Worm (Caenorhabditis elegans) whole organism, late embryonic: ENCODE results near the gene Y50D4A.5.

Experiments
- C38D4.7 ChIP-seq: fragments of 200-800 bp; sonication (Bioruptor generic); optimal IDR thresholded peaks from 2 replicates; lab custom pipeline; 2018; ENCODE audit warnings: mild to moderate bottlenecking, missing genetic modification characterization, moderate library complexity, missing compliant biosample characterization
- ama-1 ChIP-seq: fragments of 150-350 bp; optimal IDR thresholded peaks from 2 replicates; lab custom pipeline; 2014
- ceh-22 ChIP-seq: sonication (generic microtip); optimal IDR thresholded peaks from 2 replicates; lab custom pipeline; 2017; ENCODE audit warnings: missing biosample characterization, missing genetic modification characterization
- ceh-30 ChIP-seq: fragments of 150-350 bp; optimal IDR thresholded peaks from 2 replicates; lab custom pipeline; 2014; ENCODE audit warnings: missing biosample characterization, missing genetic modification characterization
- ceh-31 ChIP-seq: sonication (generic microtip); optimal IDR thresholded peaks from 2 replicates; lab custom pipeline; 2016; ENCODE audit warnings: missing genetic modification characterization, missing compliant biosample characterization
- ceh-34 ChIP-seq: sonication (generic microtip); optimal IDR thresholded peaks from 2 replicates; lab custom pipeline; 2016; ENCODE audit warnings: mild to moderate bottlenecking, missing genetic modification characterization, missing compliant biosample characterization
- ceh-48 ChIP-seq: sonication (generic microtip); optimal IDR thresholded peaks from 2 replicates; lab custom pipeline; 2016; ENCODE audit warnings: missing genetic modification characterization, inconsistent platforms, missing compliant biosample characterization
- ceh-6 ChIP-seq: fragments of 200-800 bp; sonication (Bioruptor generic); optimal IDR thresholded peaks from 2 replicates; lab custom pipeline; 2018; ENCODE audit warnings: mild to moderate bottlenecking, missing genetic modification characterization, missing compliant biosample characterization
- ceh-9 ChIP-seq: sonication (generic microtip); optimal IDR thresholded peaks from 2 replicates; lab custom pipeline; 2016; ENCODE audit warnings: mild to moderate bottlenecking, missing genetic modification characterization, inconsistent platforms, missing compliant biosample characterization
- dve-1 ChIP-seq: sonication (generic microtip); optimal IDR thresholded peaks from 2 replicates; lab custom pipeline; 2017; ENCODE audit warnings: antibody characterized with exemption, mild to moderate bottlenecking, missing genetic modification characterization, missing compliant biosample characterization
- fax-1 ChIP-seq: sonication (generic microtip); optimal IDR thresholded peaks from 2 replicates; lab custom pipeline; 2016; ENCODE audit warnings: missing genotype, missing genetic modification characterization, missing compliant biosample characterization
- fkh-6 ChIP-seq: sonication (generic microtip); optimal IDR thresholded peaks from 2 replicates; lab custom pipeline; 2016; ENCODE audit warnings: missing genetic modification characterization, missing compliant biosample characterization
- gmeb-2 ChIP-seq: sonication (generic microtip); optimal IDR thresholded peaks from 2 replicates; lab custom pipeline; 2016; ENCODE audit warnings: missing genetic modification characterization, inconsistent platforms, missing compliant biosample characterization
- hlh-15 ChIP-seq: sonication (generic microtip); optimal IDR thresholded peaks from 2 replicates; lab custom pipeline; 2016; ENCODE audit warnings: missing genetic modification characterization, missing compliant biosample characterization
- nhr-11 ChIP-seq: fragments of 150-350 bp; optimal IDR thresholded peaks from 2 replicates; lab custom pipeline; 2014; ENCODE audit warnings: missing biosample characterization, missing genetic modification characterization
- pax-1 ChIP-seq: fragments of 150-350 bp; optimal IDR thresholded peaks from 2 replicates; lab custom pipeline; 2014; ENCODE audit warnings: missing biosample characterization, missing genetic modification characterization
- pha-2 ChIP-seq: sonication (generic microtip); optimal IDR thresholded peaks from 2 replicates; lab custom pipeline; 2017; ENCODE audit warnings: mild to moderate bottlenecking, missing genetic modification characterization, missing compliant biosample characterization
- pha-4 ChIP-seq: fragments of 150-350 bp; optimal IDR thresholded peaks from 2 replicates; lab custom pipeline; 2018; ENCODE audit warnings: missing biosample characterization, missing genetic modification reagents, missing genetic modification characterization
- pqm-1 ChIP-seq: sonication (generic microtip); optimal IDR thresholded peaks from 2 replicates; lab custom pipeline; 2016; ENCODE audit warnings: missing genetic modification characterization, missing compliant biosample characterization
- syd-9 ChIP-seq: sonication (generic microtip); optimal IDR thresholded peaks from 2 replicates; lab custom pipeline; 2016; ENCODE audit warnings: mild to moderate bottlenecking, missing genetic modification characterization, moderate library complexity, missing compliant biosample characterization
- tbx-2 ChIP-seq: sonication (generic microtip); optimal IDR thresholded peaks from 2 replicates; lab custom pipeline; 2016; ENCODE audit warnings: missing genetic modification characterization, missing compliant biosample characterization
- tbx-7 ChIP-seq: sonication (generic microtip); optimal IDR thresholded peaks from 2 replicates; lab custom pipeline; 2016; ENCODE audit warnings: missing genotype, missing genetic modification characterization, missing compliant biosample characterization
- unc-3 ChIP-seq, 2 experiments: fragments of 200-800 bp in 1 of 2; sonication (Bioruptor generic) in 1 of 2; sonication (generic microtip) in 1 of 2; conservative IDR thresholded peaks in 1 of 2; optimal IDR thresholded peaks in 1 of 2; 2 replicates each; pipeline versions ENCODE4 v1.3.6 to Lab custom; 2016 to 2022; ENCODE audit warnings: missing compliant biosample characterization in 2 of 2, missing genetic modification characterization in 2 of 2, missing genetic modification reagents in 1 of 2
- unc-42 ChIP-seq: sonication (generic microtip); optimal IDR thresholded peaks from 2 replicates; lab custom pipeline; 2016; ENCODE audit warnings: missing genotype, missing genetic modification characterization, missing compliant biosample characterization
- unc-55 ChIP-seq: sonication (generic microtip); optimal IDR thresholded peaks from 2 replicates; lab custom pipeline; 2017; ENCODE audit warnings: missing biosample characterization, missing genetic modification reagents, missing genetic modification characterization
- unc-86 ChIP-seq: sonication (generic microtip); optimal IDR thresholded peaks from 2 replicates; lab custom pipeline; 2016; ENCODE audit warnings: missing genetic modification characterization, missing compliant biosample characterization

Gene Y50D4A.5

DNA sequence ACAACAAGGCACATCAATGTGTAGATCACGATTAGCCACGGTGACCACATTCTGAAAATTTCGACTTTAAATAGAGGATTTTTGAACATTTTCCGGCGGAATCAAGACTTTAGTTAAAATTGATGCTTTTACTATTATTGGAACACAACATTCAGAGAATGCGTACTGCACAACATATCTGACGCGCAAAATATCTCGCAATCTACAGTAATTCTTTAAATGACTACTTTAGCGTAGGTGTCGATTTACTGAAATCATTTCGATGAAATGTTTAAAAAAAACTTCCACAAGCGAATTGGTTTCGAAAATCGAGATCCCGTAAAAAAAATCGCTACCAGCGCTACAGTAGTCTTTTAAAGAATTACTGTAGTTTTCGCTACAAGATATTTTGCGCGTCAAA, 13.4 kb downstream of the Y50D4A.5 start, which contains the start of gene Y50D4A.10:
Y50D4A.10 (minus strand) TSS at position 57 of the 400 bp plus-strand sequence.
- no peak for TF ChIP-seq pha-4

ce11 chrV:1223559-1223958, 16.5 kb downstream of the Y50D4A.5 start:
- no peak for TF ChIP-seq pax-1
- peak; percentile 81 for TF ChIP-seq unc-42

DNA sequence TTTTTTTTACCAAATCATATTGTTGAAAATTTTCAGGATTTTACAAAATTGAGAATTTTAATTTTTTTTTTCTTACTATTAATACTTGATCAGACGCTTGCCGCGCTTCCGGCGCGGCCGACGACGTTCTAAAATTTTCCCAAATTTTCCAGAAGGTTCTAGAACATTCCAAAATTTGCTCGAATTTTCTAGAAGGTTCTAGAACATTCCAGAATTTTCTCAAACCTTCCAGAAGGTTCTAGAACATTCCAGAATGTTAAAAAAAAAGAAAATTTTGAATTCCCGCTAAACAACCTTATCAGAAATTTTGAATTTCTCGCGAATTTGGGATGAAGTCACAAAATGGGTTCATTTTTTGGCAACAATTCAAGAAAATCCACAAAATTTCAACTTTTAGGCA, 19.1 kb downstream of the Y50D4A.5 start:
- no peak for TF ChIP-seq ama-1
- TF ChIP-seq fkh-6 (tag; lab: Kevin White, UChicago): no peak
- no peak for TF ChIP-seq pha-2
- no peak for TF ChIP-seq hlh-15 (tag; lab: Kevin White, UChicago)
- no peak for TF ChIP-seq ceh-6 (GFP tag; lab: Kevin White, UChicago)
- TF ChIP-seq pha-4: no peak
- no peak for TF ChIP-seq unc-3 (GFP tag; conservative IDR thresholded peaks at IDR 0.05; lab: Robert Waterston, UW)
- TF ChIP-seq unc-3 (tag; optimal IDR thresholded peaks at IDR 0.05; lab: Kevin White, UChicago): no peak

DNA sequence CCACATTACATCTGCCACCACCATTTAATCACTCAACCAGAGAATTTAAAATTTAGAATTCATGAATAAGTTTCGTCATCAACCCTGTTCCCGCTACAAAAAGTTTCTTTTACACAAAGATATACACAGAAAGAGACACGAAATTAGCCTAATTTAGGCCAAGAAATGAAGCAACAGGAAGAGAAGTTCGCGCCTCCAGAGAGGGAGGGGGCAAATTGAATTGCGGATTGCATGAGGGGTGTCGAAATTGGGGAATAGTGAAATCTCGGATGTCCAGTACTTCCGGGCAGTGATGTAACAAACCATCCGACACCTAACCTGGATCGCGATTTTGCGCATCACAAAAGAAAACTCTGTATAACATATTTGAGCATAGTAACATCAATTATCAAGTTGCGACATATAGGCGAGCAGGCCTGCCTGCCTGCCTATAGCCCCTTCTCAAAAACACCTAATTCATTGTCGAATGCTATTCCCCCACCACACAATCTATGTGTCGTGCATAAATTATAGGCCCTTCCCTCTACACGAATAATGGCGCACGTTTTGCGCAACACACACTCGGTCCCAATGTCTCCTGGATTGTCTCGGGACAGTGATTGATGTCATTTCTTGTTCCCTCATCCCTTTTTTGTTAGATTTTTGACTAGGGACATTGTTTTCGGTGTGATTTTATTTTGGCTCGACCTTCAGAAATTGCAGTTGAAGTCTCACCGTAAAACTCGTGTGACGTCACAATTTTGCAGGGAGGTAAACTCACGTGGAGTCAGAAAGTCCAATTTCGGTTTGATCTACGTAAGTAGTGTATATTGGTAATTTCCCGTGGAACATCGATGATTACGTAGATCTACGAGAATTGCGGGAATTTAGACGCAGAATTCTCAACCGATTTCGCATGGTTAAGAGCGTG, 20.9 kb downstream of the Y50D4A.5 start:
- TF ChIP-seq ceh-31 (tag; lab: Kevin White, UChicago) (peak; percentile 5), unc-42 (peak; percentile 79), pqm-1 (no peak), unc-55 (GFP tag; lab: Kevin White, UChicago) (peak; percentile 5)

DNA sequence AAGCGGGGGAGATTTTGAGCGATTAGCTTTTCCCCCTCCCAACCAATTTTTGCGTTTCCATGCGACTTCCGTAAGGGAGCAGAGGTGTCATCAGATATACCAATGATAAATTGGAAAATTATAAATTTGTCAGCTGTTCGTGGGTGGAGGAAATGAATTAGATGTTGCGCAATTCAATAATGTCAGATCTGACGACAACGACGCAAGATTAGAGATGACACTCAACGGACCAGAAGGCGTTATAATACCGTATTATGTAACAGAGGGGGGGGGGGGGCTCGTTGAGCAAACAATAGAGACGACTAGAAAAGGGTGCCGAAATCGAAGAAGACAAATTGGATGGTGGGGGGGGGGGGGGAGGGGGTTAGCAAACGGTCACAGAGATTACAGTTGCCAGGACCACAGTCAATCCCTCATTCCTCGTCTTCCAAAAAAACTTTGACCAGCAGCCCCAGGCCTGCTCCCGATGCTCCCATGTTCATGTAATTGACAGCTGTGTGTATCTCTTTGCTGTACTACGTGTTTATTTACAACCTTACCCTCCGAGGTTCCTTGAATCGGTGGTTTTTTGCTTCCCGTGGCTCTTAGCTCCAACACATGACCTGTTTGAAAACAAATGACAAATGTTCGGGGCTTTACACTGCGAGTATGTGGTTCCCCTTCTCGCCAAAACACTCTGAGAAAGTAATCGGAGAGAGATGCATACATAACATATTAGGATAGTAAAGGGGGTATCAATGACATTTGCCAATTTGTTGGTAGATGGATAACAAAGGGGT, 22.0 kb downstream of the Y50D4A.5 start:
- TF ChIP-seq ceh-34 (tag; lab: Kevin White, UChicago): no peak
- TF ChIP-seq unc-55 (GFP tag; lab: Kevin White, UChicago): peak; percentile 45

DNA sequence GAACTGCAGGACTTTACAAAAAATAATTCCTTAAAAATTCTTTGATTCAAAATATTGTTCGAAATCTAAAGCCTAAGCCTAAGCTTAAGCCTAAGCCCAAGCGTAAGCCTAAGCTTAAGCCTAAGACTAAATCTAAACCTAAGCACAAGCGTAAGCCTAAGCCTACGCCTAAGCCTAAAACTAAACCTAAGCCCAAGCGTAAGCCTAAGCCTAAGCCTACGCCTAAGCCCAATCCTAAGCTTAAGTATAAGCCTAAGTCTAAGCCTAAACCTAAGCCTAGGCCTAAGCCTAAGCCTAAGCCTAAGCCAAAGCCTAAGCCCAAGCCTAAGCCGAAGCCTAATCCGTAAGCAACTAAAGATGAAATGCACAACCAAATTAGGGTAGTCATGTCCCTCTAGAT, 23.4 kb downstream of the Y50D4A.5 start:
- no peak for TF ChIP-seq ceh-9 (tag; lab: Kevin White, UChicago)
- no peak for TF ChIP-seq ceh-48 (tag; lab: Kevin White, UChicago)
- TF ChIP-seq unc-86: no peak
- TF ChIP-seq dve-1 (tag; lab: Kevin White, UChicago): peak; percentile 85

DNA sequence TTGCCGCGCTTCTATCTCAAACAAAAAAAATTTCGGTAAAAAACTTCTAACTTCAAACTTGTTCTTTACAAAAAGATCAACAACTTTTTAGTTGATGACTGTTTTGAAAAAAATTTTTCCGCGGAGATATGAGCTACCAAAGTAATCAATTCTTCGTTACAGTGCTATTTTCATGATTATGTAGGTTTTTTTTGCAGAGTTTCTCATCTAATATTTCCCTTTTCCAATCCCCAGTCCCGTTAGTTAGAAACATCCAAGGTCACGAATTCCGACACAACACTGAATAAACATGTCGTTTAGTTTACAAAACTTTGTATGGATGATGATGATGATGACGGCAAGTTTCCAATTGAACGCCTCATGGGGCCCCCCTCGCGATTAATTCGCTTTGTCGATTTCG, 25.5 kb downstream of the Y50D4A.5 start:
- no peak for TF ChIP-seq ceh-30
- TF ChIP-seq fax-1 (tag; lab: Kevin White, UChicago): no peak
- no peak for TF ChIP-seq ama-1
- TF ChIP-seq ceh-48 (tag; lab: Kevin White, UChicago): no peak
- TF ChIP-seq tbx-2 (tag; lab: Kevin White, UChicago): no peak
- no peak for TF ChIP-seq ceh-22
- TF ChIP-seq C38D4.7 (GFP tag; lab: Kevin White, UChicago): no peak
- no peak for TF ChIP-seq gmeb-2 (tag; lab: Kevin White, UChicago)
- no peak for TF ChIP-seq syd-9 (tag; lab: Kevin White, UChicago)
- no peak for TF ChIP-seq pha-4
- TF ChIP-seq tbx-7 (tag; lab: Kevin White, UChicago): no peak

ce11 chrV:1235355-1235754, 28.2 kb downstream of the Y50D4A.5 start, which contains the start of gene madd-2:
TSS of gene madd-2 (minus strand) at chrV:1235455.
- TF ChIP-seq nhr-11: no peak
- TF ChIP-seq, all 69 proteins: peak for 0
